Fruit fly (Drosophila melanogaster): ENCODE measurements around the gene ush.

DNA sequence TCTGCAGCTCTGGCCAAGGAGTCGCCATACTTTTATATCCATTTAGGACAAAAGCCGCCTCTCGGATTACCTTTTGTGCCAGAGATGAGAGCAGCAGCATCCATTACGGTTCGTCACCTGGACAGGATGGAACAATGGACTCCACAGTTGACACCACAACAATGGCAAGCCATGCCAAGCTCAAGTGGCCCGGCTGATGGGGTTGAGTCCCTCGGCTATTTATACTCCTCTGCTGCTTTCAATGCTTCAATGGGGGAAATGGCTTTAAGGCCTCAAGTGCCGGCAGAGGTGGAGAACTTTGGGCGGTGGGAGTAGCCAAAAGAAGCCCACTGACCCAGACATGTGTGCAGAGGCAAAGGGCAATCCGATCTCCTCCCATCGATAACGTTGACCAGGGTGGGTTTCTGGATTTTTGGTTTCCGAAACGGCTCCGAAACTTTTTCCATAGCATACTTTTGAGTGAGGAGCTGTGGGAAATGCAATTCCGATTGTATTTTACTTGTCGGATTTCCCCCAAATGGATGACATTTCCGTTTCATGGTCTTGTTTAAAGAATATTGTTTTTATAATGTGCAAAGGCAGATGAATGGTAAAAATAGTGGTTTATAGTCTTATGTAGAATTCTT, 100.7 kb downstream of the ush start, which contains the start of gene Ptth:
- TF ChIP-seq ss (GFP tag; optimal IDR thresholded peaks at IDR 0.05) (no peak), cyc (GFP tag; optimal IDR thresholded peaks at IDR 0.05) (no peak), CG11294 (GFP tag; IDR thresholded peaks at IDR 0.05) (no peak), achi (GFP tag; optimal IDR thresholded peaks at IDR 0.05) (no peak), Lpt (GFP tag; optimal IDR thresholded peaks at IDR 0.05) (no peak), Gug (GFP tag; IDR thresholded peaks at IDR 0.05) (no peak)
